Worm (Caenorhabditis elegans): ENCODE results near the gene nhr-138.

The nhr-138 gene

DNA sequence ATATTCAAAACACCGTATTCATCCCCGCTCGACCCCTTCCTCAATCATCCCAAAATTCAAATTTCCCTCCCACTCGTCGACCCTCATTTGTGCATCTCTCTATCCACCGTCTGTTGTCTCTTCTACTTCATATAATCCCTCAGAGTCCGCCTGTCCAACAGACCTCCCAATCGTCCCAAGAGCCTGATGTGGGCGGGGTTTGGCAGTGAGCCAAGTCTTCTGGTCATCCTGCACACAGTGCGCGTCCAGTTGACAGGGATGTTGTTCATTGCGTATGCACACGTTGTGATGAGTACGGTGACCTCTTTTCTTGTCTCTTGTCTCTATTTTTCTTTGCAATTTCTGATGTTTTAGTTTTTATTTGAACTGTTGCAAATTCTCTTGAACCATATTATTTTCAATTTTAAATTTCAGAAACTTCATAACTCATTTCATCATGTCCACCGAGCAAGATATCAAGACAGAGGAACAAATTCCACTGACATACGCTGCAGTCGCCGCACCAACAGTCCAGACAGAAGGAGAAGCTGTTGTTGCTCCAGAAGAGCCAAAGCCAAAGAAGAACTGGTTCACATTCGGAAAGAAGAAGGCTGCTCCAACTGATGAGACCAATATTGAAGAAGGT is 47.2 kb downstream of the nhr-138 start, which contains the start of gene cav-1:
cav-1 (plus strand) TSS at position 415 of the 625 bp plus-strand sequence.
- TF ChIP-seq drap-1 (GFP tag; optimal IDR thresholded peaks at IDR 0.05) (peak; percentile 30), unc-62 (GFP tag; optimal IDR thresholded peaks at IDR 0.05) (peak; percentile 52), lsy-2 (tag; optimal IDR thresholded peaks at IDR 0.05) (peak; percentile 14), blmp-1 (tag; optimal IDR thresholded peaks at IDR 0.05) (no peak), ceh-39 (tag; optimal IDR thresholded peaks at IDR 0.05) (peak; percentile 64), nhr-2 (tag; optimal IDR thresholded peaks at IDR 0.05) (peak; percentile 40), unc-39 (tag; optimal IDR thresholded peaks at IDR 0.05) (no peak), mls-2 (tag; optimal IDR thresholded peaks at IDR 0.05) (peak; percentile 63), hlh-1 (tag; optimal IDR thresholded peaks at IDR 0.05) (peak; percentile 72), lin-13 (tag; optimal IDR thresholded peaks at IDR 0.05) (peak; percentile 10), cnd-1 (tag; optimal IDR thresholded peaks at IDR 0.05) (peak; percentile 82), ham-2 (GFP tag; optimal IDR thresholded peaks at IDR 0.05) (no peak), ztf-11 (tag; optimal IDR thresholded peaks at IDR 0.05) (peak; percentile 65), ceh-83 (GFP tag; optimal IDR thresholded peaks at IDR 0.05) (peak; percentile 22), elt-3 (tag; optimal IDR thresholded peaks at IDR 0.05) (no peak), lin-32 (GFP tag; optimal IDR thresholded peaks at IDR 0.05) (peak; percentile 57), nhr-12 (tag; optimal IDR thresholded peaks at IDR 0.05) (no peak), elt-1 (tag; optimal IDR thresholded peaks at IDR 0.05; ENCODE audit: borderline replicate concordance, insufficient read depth) (no peak)

ce11 chrIV:9773441-9773840 is 48.4 kb downstream of the nhr-138 start:
- TF ChIP-seq ceh-39 (tag; optimal IDR thresholded peaks at IDR 0.05): peak; percentile 13
- TF ChIP-seq drap-1 (GFP tag; optimal IDR thresholded peaks at IDR 0.05): no peak
- no peak for TF ChIP-seq unc-120 (tag; optimal IDR thresholded peaks at IDR 0.05; ENCODE audit: poor library complexity, severe bottlenecking)
- no peak for TF ChIP-seq elt-1 (tag; optimal IDR thresholded peaks at IDR 0.05; ENCODE audit: borderline replicate concordance, insufficient read depth)
- TF ChIP-seq mep-1 (tag; optimal IDR thresholded peaks at IDR 0.05): no peak
- peak; percentile 78 for TF ChIP-seq lsy-2 (tag; optimal IDR thresholded peaks at IDR 0.05)
- peak; percentile 42 for TF ChIP-seq nhr-2 (tag; optimal IDR thresholded peaks at IDR 0.05)
- peak; percentile 50 for TF ChIP-seq cnd-1 (tag; optimal IDR thresholded peaks at IDR 0.05)
- TF ChIP-seq ceh-43 (GFP tag; optimal IDR thresholded peaks at IDR 0.05): peak; percentile 2

ce11 chrIV:9777535-9777934 is 52.5 kb downstream of the nhr-138 start, which contains the start of gene sna-2:
sna-2 (minus strand) TSS chrIV:9777634.
- no peak for TF ChIP-seq ztf-11 (tag; optimal IDR thresholded peaks at IDR 0.05)
- peak; percentile 32 for TF ChIP-seq mep-1 (tag; optimal IDR thresholded peaks at IDR 0.05)
- TF ChIP-seq elt-3 (tag; optimal IDR thresholded peaks at IDR 0.05): no peak
- TF ChIP-seq ces-1 (GFP tag; optimal IDR thresholded peaks at IDR 0.05): peak; percentile 47
- TF ChIP-seq nhr-237 (tag; optimal IDR thresholded peaks at IDR 0.05): peak; percentile 26
- no peak for TF ChIP-seq mls-2 (tag; optimal IDR thresholded peaks at IDR 0.05)

- TF ChIP-seq sptf-1 (tag; optimal IDR thresholded peaks at IDR 0.05) (no peak), nhr-12 (tag; optimal IDR thresholded peaks at IDR 0.05) (no peak), nhr-2 (tag; optimal IDR thresholded peaks at IDR 0.05) (no peak), nhr-28 (tag; optimal IDR thresholded peaks at IDR 0.05) (no peak), unc-120 (tag; optimal IDR thresholded peaks at IDR 0.05; ENCODE audit: poor library complexity, severe bottlenecking) (no peak), ces-1 (GFP tag; optimal IDR thresholded peaks at IDR 0.05) (no peak)
These were observed 53.0 kb downstream of the nhr-138 start, which contains the start of gene T13F2.6 for ce11 chrIV:9778016-9778415. T13F2.6 (plus strand) TSS chrIV:9778321.

All from whole organism, mixed stage, embryonic.